Worm (Caenorhabditis elegans) whole organism, L1 larva: ENCODE measurements around the gene vab-7.
A peak's percentile ranks its signal among the peaks of the same experiment; 100 is the strongest.

ENCODE experiments used
- alr-1 ChIP-seq: fragments of 200-800 bp; sonication (Bioruptor generic); optimal IDR thresholded peaks from 2 replicates; lab custom pipeline; 2018; ENCODE audit warnings: borderline replicate concordance, mild to moderate bottlenecking, missing genetic modification characterization, missing compliant biosample characterization
- ceh-8 ChIP-seq: fragments of 200-800 bp; sonication (Bioruptor generic); optimal IDR thresholded peaks from 2 replicates; lab custom pipeline; 2018; ENCODE audit warnings: mild to moderate bottlenecking, missing genetic modification characterization, moderate library complexity, missing compliant biosample characterization
- ceh-82 ChIP-seq, 3 experiments: fragments of 150-350 bp in 1 of 3; sonication (generic microtip) in 2 of 3; optimal IDR thresholded peaks; 2 replicates each; lab custom pipeline; 2014 to 2017; ENCODE audit warnings: missing biosample characterization in 3 of 3, missing genetic modification characterization in 3 of 3
- ceh-90 ChIP-seq: sonication (generic microtip); optimal IDR thresholded peaks from 2 replicates; lab custom pipeline; 2016; ENCODE audit warnings: missing genetic modification characterization, missing compliant biosample characterization
- ces-1 ChIP-seq: fragments of 150-350 bp; optimal IDR thresholded peaks from 2 replicates; lab custom pipeline; 2014; ENCODE audit warnings: missing biosample characterization, missing genetic modification reagents, missing genetic modification characterization
- dpl-1 ChIP-seq, 3 experiments: fragments of 150-350 bp in 2 of 3; sonication (generic microtip) in 1 of 3; optimal IDR thresholded peaks; 2 replicates each; lab custom pipeline; 2014 to 2017; ENCODE audit warnings: missing biosample characterization in 3 of 3, missing genetic modification characterization in 3 of 3, missing genetic modification reagents in 3 of 3
- dsc-1 ChIP-seq: sonication (generic microtip); optimal IDR thresholded peaks from 2 replicates; lab custom pipeline; 2016; ENCODE audit warnings: mild to moderate bottlenecking, missing genetic modification characterization, missing compliant biosample characterization
- efl-1 ChIP-seq, 4 experiments: fragments of 150-350 bp; optimal IDR thresholded peaks in 3 of 4; peaks in 1 of 4; 1 replicate in 1 of 4; 2 replicates in 3 of 4; lab custom pipeline; 2014; ENCODE audit warnings: missing biosample characterization in 2 of 4, missing genetic modification characterization in 2 of 4, missing genetic modification reagents in 2 of 4
- egl-13 ChIP-seq: sonication (generic microtip); optimal IDR thresholded peaks from 2 replicates; lab custom pipeline; 2016; ENCODE audit warnings: missing genotype, missing genetic modification reagents, missing genetic modification characterization, missing compliant biosample characterization
- fkh-10 ChIP-seq: sonication (generic microtip); optimal IDR thresholded peaks from 2 replicates; lab custom pipeline; 2017; ENCODE audit warnings: missing biosample characterization, missing genetic modification reagents, missing genetic modification characterization
- fkh-8 ChIP-seq: sonication (generic microtip); optimal IDR thresholded peaks from 2 replicates; lab custom pipeline; 2016; ENCODE audit warnings: mild to moderate bottlenecking, missing genetic modification characterization, missing compliant biosample characterization
- grh-1 ChIP-seq: fragments of 200-800 bp; sonication (Bioruptor generic); IDR thresholded peaks from 2 replicates; pipeline ENCODE4 v1.3.6; 2022; ENCODE audit warnings: missing genetic modification reagents, missing genetic modification characterization, missing compliant biosample characterization
- hlh-4 ChIP-seq: sonication (generic microtip); optimal IDR thresholded peaks from 2 replicates; lab custom pipeline; 2016; ENCODE audit warnings: mild to moderate bottlenecking, missing genetic modification characterization, missing compliant biosample characterization
- jun-1 ChIP-seq: fragments of 150-350 bp; optimal IDR thresholded peaks from 2 replicates; lab custom pipeline; 2014; ENCODE audit warnings: missing biosample characterization, missing genetic modification reagents, missing genetic modification characterization
- lin-13 ChIP-seq: fragments of 150-350 bp; optimal IDR thresholded peaks from 2 replicates; lab custom pipeline; 2014; ENCODE audit warnings: missing biosample characterization, missing genetic modification reagents, missing genetic modification characterization
- lin-14 ChIP-seq: fragments of 200-800 bp; sonication (Bioruptor generic); optimal IDR thresholded peaks from 2 replicates; lab custom pipeline; 2018; ENCODE audit warnings: mild to moderate bottlenecking, missing genetic modification characterization, moderate library complexity, missing compliant biosample characterization
- lin-15B ChIP-seq: fragments of 150-350 bp; sonication (generic microtip); optimal IDR thresholded peaks from 3 replicates; lab custom pipeline; 2014; ENCODE audit warnings: missing biosample characterization, missing genetic modification characterization
- lir-3 ChIP-seq: sonication (generic microtip); optimal IDR thresholded peaks from 2 replicates; lab custom pipeline; 2016; ENCODE audit warnings: mild to moderate bottlenecking, missing genetic modification characterization, moderate library complexity, missing compliant biosample characterization; ENCODE audit not compliant: poor library complexity
- lsy-2 ChIP-seq, 2 experiments: fragments of 150-350 bp; optimal IDR thresholded peaks; 2 replicates each; lab custom pipeline; 2014; ENCODE audit warnings: missing biosample characterization in 2 of 2, missing genetic modification characterization in 2 of 2
- mab-9 ChIP-seq: fragments of 200-800 bp; sonication (Bioruptor generic); IDR thresholded peaks from 2 replicates; pipeline ENCODE4 v1.3.6; 2022; ENCODE audit warnings: missing genetic modification reagents, missing genetic modification characterization, missing compliant biosample characterization
- mep-1 ChIP-seq: fragments of 150-350 bp; optimal IDR thresholded peaks from 2 replicates; lab custom pipeline; 2014; ENCODE audit warnings: missing biosample characterization, missing genetic modification characterization
- nhr-11 ChIP-seq: fragments of 150-350 bp; optimal IDR thresholded peaks from 2 replicates; lab custom pipeline; 2014; ENCODE audit warnings: missing biosample characterization, missing genetic modification characterization
- nhr-20 ChIP-seq: sonication (generic microtip); optimal IDR thresholded peaks from 2 replicates; lab custom pipeline; 2016; ENCODE audit warnings: mild to moderate bottlenecking, missing genetic modification characterization, missing compliant biosample characterization
- nhr-47 ChIP-seq: sonication (generic microtip); optimal IDR thresholded peaks from 2 replicates; lab custom pipeline; 2016; ENCODE audit warnings: mild to moderate bottlenecking, missing genetic modification characterization, moderate library complexity, missing compliant biosample characterization
- nhr-71 ChIP-seq: sonication (generic microtip); optimal IDR thresholded peaks from 2 replicates; lab custom pipeline; 2016; ENCODE audit warnings: mild to moderate bottlenecking, missing genetic modification characterization, moderate library complexity, missing compliant biosample characterization
- nhr-84 ChIP-seq: sonication (generic microtip); optimal IDR thresholded peaks from 2 replicates; lab custom pipeline; 2017; ENCODE audit warnings: missing biosample characterization, missing genetic modification characterization
- nhr-90 ChIP-seq: sonication (generic microtip); optimal IDR thresholded peaks from 2 replicates; lab custom pipeline; 2016; ENCODE audit warnings: mild to moderate bottlenecking, missing genetic modification characterization, missing compliant biosample characterization; ENCODE audit not compliant: poor library complexity
- pax-3 ChIP-seq: fragments of 200-800 bp; sonication (Bioruptor generic); optimal IDR thresholded peaks from 2 replicates; lab custom pipeline; 2018; ENCODE audit warnings: mild to moderate bottlenecking, missing genetic modification characterization, moderate library complexity, missing compliant biosample characterization
- skn-1 ChIP-seq: fragments of 150-350 bp; optimal IDR thresholded peaks from 2 replicates; lab custom pipeline; 2014; ENCODE audit warnings: missing biosample characterization, missing genetic modification characterization
- snpc-4 ChIP-seq: fragments of 150-350 bp; optimal IDR thresholded peaks from 2 replicates; lab custom pipeline; 2014; ENCODE audit warnings: missing biosample characterization, missing genetic modification characterization
- snu-23 ChIP-seq: sonication (generic microtip); optimal IDR thresholded peaks from 2 replicates; lab custom pipeline; 2016; ENCODE audit warnings: missing genetic modification characterization, missing compliant biosample characterization
- sox-4 ChIP-seq: sonication (generic microtip); optimal IDR thresholded peaks from 2 replicates; lab custom pipeline; 2016; ENCODE audit warnings: missing genetic modification characterization, missing compliant biosample characterization
- sptf-1 ChIP-seq: fragments of 150-350 bp; optimal IDR thresholded peaks from 2 replicates; lab custom pipeline; 2014; ENCODE audit warnings: missing biosample characterization, missing genetic modification characterization
- sup-37 ChIP-seq: fragments of 200-800 bp; sonication (Bioruptor generic); optimal IDR thresholded peaks from 2 replicates; lab custom pipeline; 2018; ENCODE audit warnings: mild to moderate bottlenecking, missing genetic modification characterization, missing compliant biosample characterization
- swsn-7 ChIP-seq: sonication (generic microtip); optimal IDR thresholded peaks from 2 replicates; lab custom pipeline; 2016; ENCODE audit warnings: missing genetic modification characterization, missing compliant biosample characterization
- tbx-2 ChIP-seq: sonication (generic microtip); optimal IDR thresholded peaks from 2 replicates; lab custom pipeline; 2016; ENCODE audit warnings: missing genetic modification characterization, missing compliant biosample characterization
- unc-130 ChIP-seq: fragments of 150-350 bp; optimal IDR thresholded peaks from 2 replicates; lab custom pipeline; 2017; ENCODE audit warnings: missing biosample characterization, missing genetic modification characterization, inconsistent platforms
- unc-86 ChIP-seq: sonication (generic microtip); optimal IDR thresholded peaks from 2 replicates; lab custom pipeline; 2016; ENCODE audit warnings: missing genetic modification characterization, missing compliant biosample characterization
- vab-15 ChIP-seq: sonication (generic microtip); optimal IDR thresholded peaks from 2 replicates; lab custom pipeline; 2017; ENCODE audit warnings: missing genotype, mild to moderate bottlenecking, missing genetic modification characterization, missing compliant biosample characterization
- xbp-1 ChIP-seq: sonication (generic microtip); optimal IDR thresholded peaks from 2 replicates; lab custom pipeline; 2016; ENCODE audit warnings: missing genetic modification characterization, missing compliant biosample characterization
- ztf-4 ChIP-seq: fragments of 150-350 bp; optimal IDR thresholded peaks from 2 replicates; lab custom pipeline; 2014; ENCODE audit warnings: missing biosample characterization, missing genetic modification characterization

vab-7 gene

ce11 chrIII:10903009-10903609, 17.0 kb upstream of the vab-7 start:
- TF ChIP-seq unc-86 (tag; lab: Kevin White, UChicago) (peak; percentile 12), vab-15 (no peak), grh-1 (no peak), fkh-10 (GFP tag; lab: Kevin White, UChicago) (peak; percentile 50), skn-1 (tag; lab: Kevin White, UChicago) (no peak), hlh-4 (tag; lab: Kevin White, UChicago) (no peak), ztf-4 (tag; lab: Kevin White, UChicago) (peak; percentile 50), unc-130 (tag; lab: Kevin White, UChicago) (no peak), xbp-1 (tag; lab: Kevin White, UChicago) (peak; percentile 59), lin-14 (GFP tag; lab: Kevin White, UChicago) (peak; percentile 79), tbx-2 (tag; lab: Kevin White, UChicago) (peak; percentile 8), swsn-7 (tag; lab: Kevin White, UChicago) (peak; percentile 45), fkh-8 (peak; percentile 98), mep-1 (tag; lab: Kevin White, UChicago) (peak; percentile 42), egl-13 (peak; percentile 63), sptf-1 (no peak), sup-37 (no peak), ceh-8 (GFP tag; lab: Kevin White, UChicago) (no peak), nhr-71 (tag; lab: Kevin White, UChicago) (peak; percentile 73), ces-1 (GFP tag; lab: Kevin White, UChicago) (no peak), lin-13 (GFP tag; lab: Kevin White, UChicago) (no peak), jun-1 (tag; lab: Kevin White, UChicago) (no peak), nhr-11 (peak; percentile 60), alr-1 (tag; lab: Kevin White, UChicago) (no peak), mab-9 (GFP tag; lab: Robert Waterston, UW) (no peak), ceh-82 (tag; optimal IDR thresholded peaks at IDR 0.05; lab: Kevin White, UChicago) (peak in 1 of 3 experiments; percentile 37), pax-3 (peak; percentile 80), sox-4 (tag; lab: Kevin White, UChicago) (peak; percentile 43), nhr-47 (tag; lab: Kevin White, UChicago) (peak; percentile 80), lin-15B (no peak), lsy-2 (tag; optimal IDR thresholded peaks at IDR 0.05; lab: Kevin White, UChicago) (peak; percentile 10 to 30), snpc-4 (tag; lab: Kevin White, UChicago) (no peak), nhr-20 (tag; lab: Kevin White, UChicago) (peak; percentile 4), dsc-1 (tag; lab: Kevin White, UChicago) (peak; percentile 82), snu-23 (GFP tag; lab: Kevin White, UChicago) (peak; percentile 43), lir-3 (tag; lab: Kevin White, UChicago) (peak; percentile 14)
- TF ChIP-seq, all 84 proteins: peak for 21

- TF ChIP-seq alr-1 (tag; lab: Kevin White, UChicago), result no peak
- no peak for TF ChIP-seq efl-1 (optimal IDR thresholded peaks at IDR 0.05; lab: Kevin White, UChicago)
- TF ChIP-seq efl-1 (GFP tag; optimal IDR thresholded peaks at IDR 0.05 in 1 of 2; lab: Kevin White, UChicago), result peak; percentile 10 to 94
- peak in 1 of 2 experiments; percentile 39 for TF ChIP-seq lsy-2 (tag; optimal IDR thresholded peaks at IDR 0.05; lab: Kevin White, UChicago)
- TF ChIP-seq nhr-84 (tag; lab: Kevin White, UChicago), result no peak
- peak in 2 of 3 experiments; percentile 1 to 54 for TF ChIP-seq dpl-1 (GFP tag; optimal IDR thresholded peaks at IDR 0.05; lab: Kevin White, UChicago)
- TF ChIP-seq nhr-90 (tag; lab: Kevin White, UChicago), result no peak
- TF ChIP-seq ceh-90, result no peak
- TF ChIP-seq snpc-4 (tag; lab: Kevin White, UChicago), result no peak
Observed at ce11 chrIII:10904320-10904961, 15.7 kb upstream of the vab-7 start.
